Fruit fly (Drosophila melanogaster) whole organism, prepupa: ENCODE data around the gene pum.

Experiments
- Blimp-1 ChIP-seq: fragments of 200-800 bp; sonication (Bioruptor generic); optimal IDR thresholded peaks from 3 replicates; lab custom pipeline; 2017; ENCODE audit warnings: missing biosample characterization, missing genetic modification characterization, mild to moderate bottlenecking, moderate library complexity, missing genetic modification reagents
- CG10631 ChIP-seq: fragments of 200-800 bp; sonication (Bioruptor generic); optimal IDR thresholded peaks from 2 replicates; lab custom pipeline; 2016; ENCODE audit warnings: missing biosample characterization, missing genetic modification characterization
- CG10669 ChIP-seq: fragments of 200-800 bp; sonication (Bioruptor generic); optimal IDR thresholded peaks from 3 replicates; lab custom pipeline; 2018; ENCODE audit warnings: missing biosample characterization, mild to moderate bottlenecking, missing genetic modification characterization, moderate library complexity
- CG11294 ChIP-seq: fragments of 200-800 bp; sonication (Bioruptor generic); IDR thresholded peaks from 2 replicates; pipeline ENCODE4 v1.3.6; 2022; ENCODE audit warnings: missing biosample characterization, missing genetic modification characterization
- CG11762 ChIP-seq: fragments of 200-800 bp; sonication (Bioruptor generic); optimal IDR thresholded peaks from 3 replicates; lab custom pipeline; 2016; ENCODE audit warnings: missing biosample characterization, missing genetic modification characterization; ENCODE audit not compliant: insufficient read depth
- CG11902 ChIP-seq: fragments of 200-800 bp; sonication (Bioruptor generic); optimal IDR thresholded peaks from 3 replicates; lab custom pipeline; 2016; ENCODE audit warnings: missing biosample characterization, missing genetic modification characterization
- CG1621 ChIP-seq: fragments of 200-800 bp; sonication (Bioruptor generic); optimal IDR thresholded peaks from 3 replicates; lab custom pipeline; 2018; ENCODE audit warnings: missing biosample characterization, mild to moderate bottlenecking, missing genetic modification characterization
- CG16779 ChIP-seq: fragments of 200-800 bp; sonication (Bioruptor generic); optimal IDR thresholded peaks from 3 replicates; lab custom pipeline; 2017; ENCODE audit warnings: missing biosample characterization, mild to moderate bottlenecking, missing genetic modification characterization
- CG3032 ChIP-seq: fragments of 200-800 bp; optimal IDR thresholded peaks from 2 replicates; lab custom pipeline; 2019; ENCODE audit warnings: missing biosample characterization, mild to moderate bottlenecking, missing genetic modification characterization, moderate library complexity
- CG34406 ChIP-seq: fragments of 200-800 bp; sonication (Bioruptor generic); optimal IDR thresholded peaks from 3 replicates; lab custom pipeline; 2016; ENCODE audit warnings: missing biosample characterization, missing genetic modification characterization
- CG3919 ChIP-seq: fragments of 200-800 bp; sonication (Bioruptor generic); optimal IDR thresholded peaks from 3 replicates; lab custom pipeline; 2016; ENCODE audit warnings: missing biosample characterization, missing genetic modification characterization
- CG4318 ChIP-seq: fragments of 200-800 bp; sonication (Bioruptor generic); optimal IDR thresholded peaks from 3 replicates; lab custom pipeline; 2017; ENCODE audit warnings: missing biosample characterization, mild to moderate bottlenecking, missing genetic modification characterization
- CG6163 ChIP-seq: fragments of 200-800 bp; sonication (Bioruptor generic); IDR thresholded peaks from 3 replicates; pipeline ENCODE4 v1.3.6; 2022; ENCODE audit warnings: missing biosample characterization, missing genetic modification characterization
- CG6792 ChIP-seq: fragments of 200-800 bp; sonication (Bioruptor generic); optimal IDR thresholded peaks from 3 replicates; lab custom pipeline; 2016; ENCODE audit warnings: missing biosample characterization, missing genetic modification characterization
- CG6808 ChIP-seq: fragments of 200-800 bp; sonication (Bioruptor generic); optimal IDR thresholded peaks from 3 replicates; lab custom pipeline; 2017; ENCODE audit warnings: missing biosample characterization, missing genetic modification characterization, mild to moderate bottlenecking, moderate library complexity, missing genetic modification reagents
- CG6854 ChIP-seq: fragments of 200-800 bp; sonication (Bioruptor generic); optimal IDR thresholded peaks from 2 replicates; lab custom pipeline; 2017; ENCODE audit warnings: missing biosample characterization, mild to moderate bottlenecking, missing genetic modification characterization
- CG7368 ChIP-seq: fragments of 200-800 bp; sonication (Bioruptor generic); optimal IDR thresholded peaks from 3 replicates; lab custom pipeline; 2016; ENCODE audit warnings: missing biosample characterization, missing genetic modification characterization
- CG8119 ChIP-seq: fragments of 200-800 bp; sonication (Bioruptor generic); IDR thresholded peaks from 3 replicates; pipeline ENCODE4 v1.3.6; 2022; ENCODE audit warnings: missing biosample characterization, missing genetic modification characterization
- CG8319 ChIP-seq: fragments of 200-800 bp; sonication (Bioruptor generic); optimal IDR thresholded peaks from 3 replicates; lab custom pipeline; 2016; ENCODE audit warnings: missing biosample characterization, missing genetic modification characterization
- CG8632 ChIP-seq: fragments of 200-800 bp; sonication (Bioruptor generic); optimal IDR thresholded peaks from 3 replicates; lab custom pipeline; 2016; ENCODE audit warnings: missing biosample characterization, missing genetic modification characterization
- Eip75B ChIP-seq: fragments of 200-800 bp; sonication (Bioruptor generic); optimal IDR thresholded peaks from 3 replicates; lab custom pipeline; 2016; ENCODE audit warnings: missing biosample characterization, missing genetic modification characterization
- Eip78C ChIP-seq: fragments of 200-800 bp; sonication (Bioruptor generic); peaks from one replicate; lab custom pipeline; 2016; ENCODE audit warnings: missing biosample characterization, missing genetic modification characterization
- Eip93F ChIP-seq: fragments of 200-800 bp; sonication (Bioruptor generic); optimal IDR thresholded peaks from 2 replicates; lab custom pipeline; 2016; ENCODE audit warnings: missing biosample characterization, mild to moderate bottlenecking, missing genetic modification characterization
- Ets21C ChIP-seq: fragments of 200-800 bp; sonication (Bioruptor generic); optimal IDR thresholded peaks from 3 replicates; lab custom pipeline; 2016; ENCODE audit warnings: missing biosample characterization, missing genetic modification characterization
- Ets96B ChIP-seq: fragments of 200-800 bp; optimal IDR thresholded peaks from 2 replicates; lab custom pipeline; 2019; ENCODE audit warnings: missing biosample characterization, mild to moderate bottlenecking, missing genetic modification characterization, moderate library complexity
- Gug ChIP-seq: fragments of 200-800 bp; sonication (Bioruptor generic); IDR thresholded peaks from 2 replicates; pipeline ENCODE4 v1.3.6; 2022; ENCODE audit warnings: missing biosample characterization, missing genetic modification characterization
- Hr38 ChIP-seq: sonication (Bioruptor generic); optimal IDR thresholded peaks from 2 replicates; lab custom pipeline; 2016; ENCODE audit warnings: missing biosample characterization, missing genetic modification characterization
- Lpt ChIP-seq: fragments of 200-800 bp; sonication (Bioruptor generic); optimal IDR thresholded peaks from 3 replicates; lab custom pipeline; 2016; ENCODE audit warnings: missing biosample characterization, missing genetic modification characterization
- Met ChIP-seq: fragments of 200-800 bp; sonication (Bioruptor generic); optimal IDR thresholded peaks from 3 replicates; lab custom pipeline; 2016; ENCODE audit warnings: missing biosample characterization, missing genetic modification characterization
- OdsH ChIP-seq: fragments of 200-800 bp; sonication (Bioruptor generic); optimal IDR thresholded peaks from 3 replicates; lab custom pipeline; 2016; ENCODE audit warnings: missing biosample characterization, missing genetic modification characterization
- Smox ChIP-seq: fragments of 200-800 bp; sonication (Bioruptor generic); optimal IDR thresholded peaks from 3 replicates; lab custom pipeline; 2016; ENCODE audit warnings: missing biosample characterization, missing genetic modification characterization
- Sox102F ChIP-seq: fragments of 200-800 bp; sonication (Bioruptor generic); optimal IDR thresholded peaks from 2 replicates; lab custom pipeline; 2016; ENCODE audit warnings: missing biosample characterization, mild to moderate bottlenecking, missing genetic modification characterization
- Sox14 ChIP-seq: fragments of 200-800 bp; sonication (Bioruptor generic); optimal IDR thresholded peaks from 3 replicates; lab custom pipeline; 2016; ENCODE audit warnings: missing biosample characterization, missing genetic modification characterization
- Sox15 ChIP-seq: fragments of 200-800 bp; sonication (Bioruptor generic); optimal IDR thresholded peaks from 3 replicates; lab custom pipeline; 2016; ENCODE audit warnings: missing biosample characterization, missing genetic modification characterization
- achi ChIP-seq: fragments of 200-800 bp; sonication (Bioruptor generic); optimal IDR thresholded peaks from 3 replicates; lab custom pipeline; 2016; ENCODE audit warnings: missing biosample characterization, missing genetic modification characterization
- acj6 ChIP-seq: fragments of 200-800 bp; sonication (Bioruptor generic); optimal IDR thresholded peaks from 3 replicates; lab custom pipeline; 2016; ENCODE audit warnings: missing biosample characterization, missing genetic modification characterization
- cyc ChIP-seq: fragments of 200-800 bp; sonication (Bioruptor generic); optimal IDR thresholded peaks from 3 replicates; lab custom pipeline; 2016; ENCODE audit warnings: missing biosample characterization, missing genetic modification characterization
- dac ChIP-seq: fragments of 200-800 bp; sonication (Bioruptor generic); optimal IDR thresholded peaks from 2 replicates; lab custom pipeline; 2017; ENCODE audit warnings: missing biosample characterization, mild to moderate bottlenecking, missing genetic modification characterization
- dsx ChIP-seq: fragments of 200-800 bp; optimal IDR thresholded peaks from 3 replicates; lab custom pipeline; 2019; ENCODE audit warnings: missing biosample characterization, mild to moderate bottlenecking, missing genetic modification characterization, moderate library complexity; ENCODE audit not compliant: poor library complexity, severe bottlenecking
- eg ChIP-seq: fragments of 200-800 bp; sonication (Bioruptor generic); IDR thresholded peaks from 3 replicates; pipeline ENCODE4 v1.3.6; 2022; ENCODE audit warnings: missing biosample characterization, missing genetic modification characterization
- esn ChIP-seq: fragments of 200-800 bp; sonication (Bioruptor generic); optimal IDR thresholded peaks from 2 replicates; lab custom pipeline; 2016; ENCODE audit warnings: missing biosample characterization, mild to moderate bottlenecking, missing genetic modification characterization, moderate library complexity
- fd59A ChIP-seq: fragments of 200-800 bp; sonication (Bioruptor generic); optimal IDR thresholded peaks from 2 replicates; lab custom pipeline; 2017; ENCODE audit warnings: missing biosample characterization, mild to moderate bottlenecking, missing genetic modification characterization, missing genetic modification reagents
- fd85E ChIP-seq: fragments of 200-800 bp; sonication (Bioruptor generic); optimal IDR thresholded peaks from 3 replicates; lab custom pipeline; 2016; ENCODE audit warnings: missing biosample characterization, missing genetic modification characterization
- fkh ChIP-seq: fragments of 200-800 bp; sonication (Bioruptor generic); optimal IDR thresholded peaks from 3 replicates; lab custom pipeline; 2017; ENCODE audit warnings: missing biosample characterization, mild to moderate bottlenecking, missing genetic modification characterization, moderate library complexity
- lz ChIP-seq: fragments of 200-800 bp; sonication (Bioruptor generic); optimal IDR thresholded peaks from 3 replicates; lab custom pipeline; 2016; ENCODE audit warnings: missing biosample characterization, missing genetic modification characterization
- net ChIP-seq: fragments of 200-800 bp; sonication (Bioruptor generic); optimal IDR thresholded peaks from 3 replicates; lab custom pipeline; 2016; ENCODE audit warnings: missing biosample characterization, missing genetic modification characterization
- pdm3 ChIP-seq: fragments of 200-800 bp; sonication (Bioruptor generic); optimal IDR thresholded peaks from 3 replicates; lab custom pipeline; 2016; ENCODE audit warnings: missing biosample characterization, missing genetic modification characterization
- salr ChIP-seq, 2 experiments: fragments of 200-800 bp; sonication (Bioruptor generic); optimal IDR thresholded peaks; 3 replicates each; lab custom pipeline; 2016 to 2018; ENCODE audit warnings: missing biosample characterization in 2 of 2, missing genetic modification characterization in 2 of 2, mild to moderate bottlenecking in 1 of 2
- spab ChIP-seq: fragments of 200-800 bp; sonication (Bioruptor generic); optimal IDR thresholded peaks from 2 replicates; lab custom pipeline; 2017; ENCODE audit warnings: missing biosample characterization, mild to moderate bottlenecking, missing genetic modification characterization, missing genetic modification reagents
- ss ChIP-seq, 2 experiments: fragments of 200-800 bp; sonication (Bioruptor generic); optimal IDR thresholded peaks; 2 replicates in 1 of 2; 3 replicates in 1 of 2; lab custom pipeline; 2017 to 2018; ENCODE audit warnings: mild to moderate bottlenecking in 2 of 2, missing biosample characterization in 2 of 2, missing genetic modification characterization in 2 of 2, moderate library complexity in 1 of 2
- svp ChIP-seq: fragments of 200-800 bp; sonication (Bioruptor generic); peaks from one replicate; lab custom pipeline; 2016; ENCODE audit warnings: missing biosample characterization, missing genetic modification characterization
- topi ChIP-seq: fragments of 200-800 bp; sonication (Bioruptor generic); optimal IDR thresholded peaks from 3 replicates; lab custom pipeline; 2016; ENCODE audit warnings: missing biosample characterization, missing genetic modification characterization
- vri ChIP-seq: fragments of 200-800 bp; sonication (Bioruptor generic); optimal IDR thresholded peaks from 3 replicates; lab custom pipeline; 2016; ENCODE audit warnings: missing biosample characterization, mild to moderate bottlenecking, missing genetic modification characterization

The pum gene

DNA sequence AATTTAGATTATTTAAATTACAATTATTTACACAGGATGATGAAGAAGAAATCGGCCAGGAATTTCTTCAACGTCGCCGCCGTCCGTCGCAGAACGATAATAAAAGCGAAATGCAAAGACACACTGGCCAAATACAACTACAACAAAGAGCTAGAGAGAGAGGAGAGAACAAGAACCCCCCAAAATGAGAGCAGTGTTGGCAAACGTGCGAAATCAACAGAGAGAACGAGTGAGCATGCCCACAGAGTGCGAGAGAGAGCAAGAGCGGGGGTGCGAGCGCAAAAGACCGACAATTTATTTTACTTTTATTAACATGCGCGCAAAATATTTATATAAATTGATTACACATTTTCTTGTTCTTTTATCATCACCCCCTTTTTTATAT lies 607 bp downstream of the pum start:
- TF ChIP-seq acj6: no peak
- TF ChIP-seq fd59A (GFP tag; lab: Kevin White, UChicago): no peak
- no peak for TF ChIP-seq pdm3 (GFP tag; lab: Kevin White, UChicago)
- TF ChIP-seq CG6854 (GFP tag; lab: Kevin White, UChicago): peak; percentile 51
- no peak for TF ChIP-seq Ets21C (GFP tag; lab: Kevin White, UChicago)
- no peak for TF ChIP-seq CG3032 (tag; lab: Kevin White, UChicago)
- TF ChIP-seq Lpt (GFP tag; lab: Kevin White, UChicago): peak; percentile 34
- TF ChIP-seq CG8319 (GFP tag; lab: Kevin White, UChicago): no peak
- peak; percentile 18 for TF ChIP-seq Sox102F
- TF ChIP-seq fkh: peak; percentile 63
- no peak for TF ChIP-seq CG4318 (GFP tag; lab: Kevin White, UChicago)
- peak; percentile 37 for TF ChIP-seq dsx (GFP tag; lab: Kevin White, UChicago)
- peak; percentile 28 for TF ChIP-seq Eip93F
- peak; percentile 46 for TF ChIP-seq vri
- no peak for TF ChIP-seq CG8632 (GFP tag; lab: Kevin White, UChicago)
- no peak for TF ChIP-seq cyc (GFP tag; lab: Kevin White, UChicago)
- TF ChIP-seq salr (GFP tag; optimal IDR thresholded peaks at IDR 0.05; lab: Kevin White, UChicago): no peak
- no peak for TF ChIP-seq CG11294 (GFP tag; lab: Robert Waterston, UW)
- no peak for TF ChIP-seq CG6792 (GFP tag; lab: Kevin White, UChicago)
- no peak for TF ChIP-seq CG16779 (tag; lab: Kevin White, UChicago)
- peak; percentile 31 for TF ChIP-seq Eip78C (GFP tag; lab: Kevin White, UChicago)
- TF ChIP-seq CG7368: no peak
- peak; percentile 60 for TF ChIP-seq CG3919 (GFP tag; lab: Kevin White, UChicago)
- TF ChIP-seq svp (GFP tag; lab: Kevin White, UChicago): peak; percentile 81
- peak; percentile 38 for TF ChIP-seq Met (GFP tag; lab: Kevin White, UChicago)
- no peak for TF ChIP-seq Gug (GFP tag; lab: Robert Waterston, UW)
- no peak for TF ChIP-seq CG6808 (GFP tag; lab: Kevin White, UChicago)
- TF ChIP-seq CG34406 (GFP tag; lab: Kevin White, UChicago): peak; percentile 43
- peak; percentile 53 for TF ChIP-seq esn (GFP tag; lab: Kevin White, UChicago)
- peak; percentile 60 for TF ChIP-seq fd85E (GFP tag; lab: Kevin White, UChicago)
- peak; percentile 6 for TF ChIP-seq Smox
- no peak for TF ChIP-seq spab (GFP tag; lab: Kevin White, UChicago)
- peak; percentile 39 for TF ChIP-seq topi
- peak; percentile 25 for TF ChIP-seq net (GFP tag; lab: Kevin White, UChicago)
- TF ChIP-seq Ets96B (tag; lab: Kevin White, UChicago): no peak
- no peak for TF ChIP-seq achi (GFP tag; lab: Kevin White, UChicago)
- no peak for TF ChIP-seq CG10631
- TF ChIP-seq Sox14: peak; percentile 53
- TF ChIP-seq CG11902: no peak
- TF ChIP-seq dac: no peak
- TF ChIP-seq CG11762 (GFP tag; lab: Kevin White, UChicago): no peak
- TF ChIP-seq CG10669: no peak
- TF ChIP-seq CG6163 (GFP tag; lab: Robert Waterston, UW): peak; percentile 81
- no peak for TF ChIP-seq Hr38 (GFP tag; lab: Kevin White, UChicago)
- TF ChIP-seq eg: 0 out of 3 replicates have a peak, but pooled peaks have one; percentile 41
- TF ChIP-seq lz (GFP tag; lab: Kevin White, UChicago): peak; percentile 35
- peak; percentile 19 for TF ChIP-seq OdsH (GFP tag; lab: Kevin White, UChicago)
- TF ChIP-seq Sox15 (GFP tag; lab: Kevin White, UChicago): no peak
- TF ChIP-seq CG8119: no peak
- TF ChIP-seq Eip75B (GFP tag; lab: Kevin White, UChicago): peak; percentile 33
- TF ChIP-seq Blimp-1: no peak
- no peak for TF ChIP-seq CG1621 (tag; lab: Kevin White, UChicago)
- no peak for TF ChIP-seq ss (GFP tag; optimal IDR thresholded peaks at IDR 0.05; lab: Kevin White, UChicago)
